Worm (Caenorhabditis elegans): ENCODE results near the gene Y39F10A.1.

Gene Y39F10A.1

DNA sequence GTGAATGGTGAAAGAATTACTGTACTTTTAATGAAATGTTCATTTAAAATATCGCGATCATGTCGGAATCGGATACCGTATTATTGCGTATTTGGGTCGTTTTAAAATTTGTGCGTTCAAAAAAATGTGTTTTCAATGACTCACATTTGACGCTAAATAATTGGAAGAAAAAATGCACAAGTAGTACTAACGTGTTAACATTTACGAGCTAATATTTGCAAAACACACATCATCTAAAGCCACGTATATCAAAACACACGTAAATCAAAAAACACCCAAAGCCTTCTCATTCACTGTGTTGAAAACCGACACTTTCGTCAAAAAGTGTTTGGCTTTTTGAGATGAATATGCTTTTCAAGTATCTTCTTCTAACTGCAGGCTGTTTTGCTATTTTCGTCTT is 50.4 kb downstream of the Y39F10A.1 start, which contains the start of gene F28A10.1 (continued):
- TF ChIP-seq unc-30 (tag; optimal IDR thresholded peaks at IDR 0.05), result no peak
- TF ChIP-seq unc-62 (GFP tag; optimal IDR thresholded peaks at IDR 0.05), result no peak
- no peak for TF ChIP-seq nhr-47 (tag; optimal IDR thresholded peaks at IDR 0.05)
